Worm (Caenorhabditis elegans) whole organism, early embryonic: ENCODE data around the gene ptrg-1.

Source experiments
- B0310.2 ChIP-seq: sonication (generic microtip); optimal IDR thresholded peaks from 2 replicates; lab custom pipeline; 2016; ENCODE audit warnings: mild to moderate bottlenecking, missing genetic modification characterization, missing compliant biosample characterization
- F13C5.2 ChIP-seq: sonication (generic microtip); optimal IDR thresholded peaks from 2 replicates; lab custom pipeline; 2017; ENCODE audit warnings: mild to moderate bottlenecking, missing genetic modification characterization, inconsistent platforms, missing compliant biosample characterization
- aly-1 ChIP-seq: sonication (generic microtip); optimal IDR thresholded peaks from 2 replicates; lab custom pipeline; 2016; ENCODE audit warnings: missing genetic modification characterization, missing compliant biosample characterization
- ama-1 ChIP-seq: fragments of 150-350 bp; optimal IDR thresholded peaks from 2 replicates; lab custom pipeline; 2014
- ceh-13 ChIP-seq: fragments of 200-800 bp; sonication (Bioruptor generic); optimal IDR thresholded peaks from 2 replicates; lab custom pipeline; 2018; ENCODE audit warnings: mild to moderate bottlenecking, missing genetic modification characterization, missing compliant biosample characterization
- ceh-36 ChIP-seq: sonication (generic microtip); optimal IDR thresholded peaks from 2 replicates; lab custom pipeline; 2016; ENCODE audit warnings: missing genetic modification characterization, inconsistent platforms, missing compliant biosample characterization
- ets-7 ChIP-seq: sonication (generic microtip); optimal IDR thresholded peaks from 2 replicates; lab custom pipeline; 2016; ENCODE audit warnings: missing genotype, missing genetic modification characterization, missing compliant biosample characterization
- flt-1 ChIP-seq: fragments of 200-800 bp; sonication (Bioruptor generic); IDR thresholded peaks from 2 replicates; pipeline ENCODE4 v1.3.6; 2022; ENCODE audit warnings: missing genetic modification characterization, missing compliant biosample characterization
- hmbx-1 ChIP-seq: sonication (generic microtip); optimal IDR thresholded peaks from 2 replicates; lab custom pipeline; 2016; ENCODE audit warnings: mild to moderate bottlenecking, missing genetic modification characterization, missing compliant biosample characterization
- scrt-1 ChIP-seq: fragments of 200-800 bp; sonication (Bioruptor generic); IDR thresholded peaks from 2 replicates; pipeline ENCODE4 v1.3.6; 2022; ENCODE audit warnings: missing genetic modification characterization, missing compliant biosample characterization
- sea-1 ChIP-seq: fragments of 200-800 bp; sonication (Bioruptor generic); conservative IDR thresholded peaks from 2 replicates; pipeline ENCODE4 v1.3.6; 2022; ENCODE audit warnings: missing genetic modification characterization, missing compliant biosample characterization
- tbx-11 ChIP-seq: fragments of 200-800 bp; sonication (Bioruptor generic); IDR thresholded peaks from 2 replicates; pipeline ENCODE4 v1.3.6; 2022; ENCODE audit warnings: missing genetic modification characterization, missing compliant biosample characterization
- tbx-37 ChIP-seq: fragments of 200-800 bp; sonication (Bioruptor generic); conservative IDR thresholded peaks from 2 replicates; pipeline ENCODE4 v1.3.6; 2022; ENCODE audit warnings: missing genetic modification reagents, missing genetic modification characterization, missing compliant biosample characterization
- tra-4 ChIP-seq: sonication (generic microtip); optimal IDR thresholded peaks from 2 replicates; lab custom pipeline; 2017; ENCODE audit warnings: missing genetic modification characterization, missing compliant biosample characterization

DNA sequence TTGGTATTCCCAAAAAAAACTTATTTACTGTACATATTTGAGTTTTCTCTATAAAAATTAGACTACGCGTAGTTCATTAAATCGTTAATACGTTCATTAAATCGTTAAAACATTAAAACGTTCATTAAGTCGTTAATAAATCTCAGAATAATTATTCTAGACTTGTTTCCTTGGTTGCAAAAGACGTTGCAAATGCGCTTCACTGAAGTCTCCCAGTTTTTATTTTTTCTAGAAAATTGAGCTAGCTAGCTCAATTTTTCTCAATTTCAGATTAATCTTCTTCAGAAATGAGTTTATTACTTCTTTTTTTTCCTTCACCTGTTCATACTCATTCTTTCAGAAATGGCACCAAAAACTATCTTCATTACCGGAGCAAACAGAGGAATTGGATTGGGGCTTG is 49.3 kb downstream of the ptrg-1 start:
- TF ChIP-seq ama-1 (lab: Kevin White, UChicago) (no peak), tra-4 (no peak), B0310.2 (tag; lab: Kevin White, UChicago) (no peak), tbx-37 (GFP tag; lab: Robert Waterston, UW) (no peak), ceh-36 (no peak), scrt-1 (GFP tag; lab: Robert Waterston, UW) (no peak), hmbx-1 (tag; lab: Kevin White, UChicago) (no peak), flt-1 (no peak), ets-7 (tag; lab: Kevin White, UChicago) (no peak), sea-1 (GFP tag; lab: Robert Waterston, UW) (no peak), aly-1 (tag; lab: Kevin White, UChicago) (no peak), tbx-11 (GFP tag; lab: Robert Waterston, UW) (no peak), ceh-13 (no peak), F13C5.2 (no peak)
